Worm (Caenorhabditis elegans) whole organism, midembryonic: Measurements from ENCODE around the gene sor-3.

ENCODE experiments used
- klf-2 ChIP-seq: fragments of 200-800 bp; sonication (Bioruptor generic); conservative IDR thresholded peaks from 2 replicates; pipeline ENCODE4 v1.3.6; 2022; ENCODE audit warnings: missing genetic modification reagents, missing genetic modification characterization, missing compliant biosample characterization
- ztf-23 ChIP-seq: fragments of 200-800 bp; sonication (Bioruptor generic); IDR thresholded peaks from 2 replicates; pipeline ENCODE4 v1.3.6; 2022; ENCODE audit warnings: missing genetic modification reagents, missing genetic modification characterization, missing compliant biosample characterization

ce11 chrX:328736-329135 lies 24.7 kb upstream of the sor-3 start:
- TF ChIP-seq ztf-23 (GFP tag; lab: Robert Waterston, UW) (no peak), klf-2 (GFP tag; lab: Robert Waterston, UW) (no peak)
